Worm (Caenorhabditis elegans) whole organism, L2 larva: ENCODE results near the gene M60.4.

Source experiments
- lin-39 ChIP-seq: fragments of 150-350 bp; optimal IDR thresholded peaks from 2 replicates; lab custom pipeline; 2014; ENCODE audit warnings: missing biosample characterization, missing genetic modification reagents, missing genetic modification characterization
- lsy-2 ChIP-seq, 2 experiments: fragments of 150-350 bp in 1 of 2; sonication (generic microtip) in 1 of 2; optimal IDR thresholded peaks; 2 replicates each; lab custom pipeline; 2014 to 2017; ENCODE audit warnings: missing biosample characterization in 2 of 2, missing genetic modification characterization in 2 of 2
- unc-62 ChIP-seq: fragments of 150-350 bp; optimal IDR thresholded peaks from 2 replicates; lab custom pipeline; 2014; ENCODE audit warnings: missing biosample characterization, missing genetic modification reagents, missing genetic modification characterization

DNA sequence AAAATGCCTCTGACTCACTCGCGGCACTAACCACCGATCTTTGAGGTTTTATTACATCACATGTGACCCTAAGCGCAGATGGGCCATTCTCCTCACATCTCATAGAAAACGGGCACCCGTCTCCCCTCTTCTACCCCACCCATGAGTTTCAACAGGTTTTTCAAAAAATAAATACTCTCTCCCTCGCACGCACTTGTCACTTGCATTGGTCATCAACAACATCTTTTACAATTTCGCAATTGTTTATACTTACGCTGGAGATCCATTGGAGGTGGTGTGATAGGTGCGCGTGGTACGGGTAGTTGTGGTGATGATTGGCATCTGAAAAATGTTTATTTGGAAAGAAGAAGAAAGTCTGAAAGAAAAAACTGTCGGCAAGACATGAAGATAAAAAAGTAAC is at the start of gene M60.4:
- no peak for TF ChIP-seq lin-39 (tag; lab: Kevin White, UChicago)
- peak in 1 of 2 experiments; percentile 47 for TF ChIP-seq lsy-2 (tag; optimal IDR thresholded peaks at IDR 0.05; lab: Kevin White, UChicago)
- TF ChIP-seq unc-62 (GFP tag; lab: Kevin White, UChicago): no peak
